Worm (Caenorhabditis elegans) whole organism, late embryonic: ENCODE results near the gene T27E7.4.

Experiments used
- dve-1 ChIP-seq: sonication (generic microtip); optimal IDR thresholded peaks from 2 replicates; lab custom pipeline; 2017; ENCODE audit warnings: antibody characterized with exemption, mild to moderate bottlenecking, missing genetic modification characterization, missing compliant biosample characterization
- fkh-10 ChIP-seq: fragments of 150-350 bp; optimal IDR thresholded peaks from 2 replicates; lab custom pipeline; 2014; ENCODE audit warnings: missing biosample characterization, missing genetic modification reagents, missing genetic modification characterization
- tbx-2 ChIP-seq: sonication (generic microtip); optimal IDR thresholded peaks from 2 replicates; lab custom pipeline; 2016; ENCODE audit warnings: missing genetic modification characterization, missing compliant biosample characterization
- unc-86 ChIP-seq: sonication (generic microtip); optimal IDR thresholded peaks from 2 replicates; lab custom pipeline; 2016; ENCODE audit warnings: missing genetic modification characterization, missing compliant biosample characterization

DNA sequence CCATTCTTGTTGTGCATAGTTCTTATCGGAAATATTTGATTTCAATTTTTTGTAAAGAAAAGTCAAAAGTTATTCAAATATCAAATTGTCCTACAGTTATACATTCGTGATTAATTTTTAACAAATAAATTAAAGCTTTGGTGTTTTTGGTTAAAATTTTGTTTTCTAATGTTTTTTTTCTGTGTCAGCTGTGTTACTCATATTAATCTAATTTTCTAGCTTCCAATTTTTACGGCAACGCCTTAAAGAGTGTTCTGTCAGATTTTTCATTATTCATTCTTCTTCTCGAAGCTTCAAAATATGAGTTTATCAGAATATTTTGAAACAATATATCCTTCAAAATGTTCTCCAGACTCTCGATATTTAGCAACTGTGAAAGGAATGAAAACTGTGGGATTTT is 11.3 kb downstream of the T27E7.4 start, which contains the start of gene srh-63:
- TF ChIP-seq unc-86 (no peak), dve-1 (no peak), tbx-2 (tag; lab: Kevin White, UChicago) (no peak), fkh-10 (GFP tag; lab: Kevin White, UChicago) (no peak)
